Worm (Caenorhabditis elegans): ENCODE data around the gene nspa-8.
A peak's percentile ranks its signal among the peaks of the same experiment; 100 is the strongest.

Gene nspa-8

ce11 chrV:14848510-14849206, 21.8 kb upstream of the nspa-8 start (continued):
- TF ChIP-seq daf-16 (GFP tag; optimal IDR thresholded peaks at IDR 0.05) (peak in 1 of 2 experiments; percentile 52), daf-16 (tag; optimal IDR thresholded peaks at IDR 0.05) (peak; percentile 93), tra-1 (GFP tag; IDR thresholded peaks at IDR 0.05) (peak; percentile 90), mxl-3 (GFP tag; optimal IDR thresholded peaks at IDR 0.05) (peak; percentile 84), nhr-102 (tag; optimal IDR thresholded peaks at IDR 0.05) (peak; percentile 51), ztf-11 (tag; optimal IDR thresholded peaks at IDR 0.05) (no peak), madf-5 (GFP tag; IDR thresholded peaks at IDR 0.05) (no peak), mdl-1 (tag; optimal IDR thresholded peaks at IDR 0.05) (peak; percentile 67 to 96), cey-2 (tag; optimal IDR thresholded peaks at IDR 0.05; ENCODE audit: borderline replicate concordance, insufficient read depth) (peak; percentile 85), vab-7 (GFP tag; IDR thresholded peaks at IDR 0.05) (no peak), ceh-20 (GFP tag; IDR thresholded peaks at IDR 0.05) (peak; percentile 96), nhr-77 (tag; optimal IDR thresholded peaks at IDR 0.05) (peak; percentile 53), set-16 (GFP tag; IDR thresholded peaks at IDR 0.05) (no peak; the same call in 1 of the 2 replicates), hif-1 (tag; optimal IDR thresholded peaks at IDR 0.05) (peak in 1 of 2 experiments; percentile 60), nhr-28 (tag; optimal IDR thresholded peaks at IDR 0.05) (peak; percentile 75), mep-1 (tag; optimal IDR thresholded peaks at IDR 0.05) (peak; percentile 75), madf-9 (GFP tag; conservative IDR thresholded peaks at IDR 0.05) (0 out of 2 replicates have a peak, but pooled peaks have one; percentile 8), nhr-6 (tag; optimal IDR thresholded peaks at IDR 0.05) (peak; percentile 38), gei-8 (GFP tag; optimal IDR thresholded peaks at IDR 0.05) (peak; percentile 43), nhr-48 (tag; optimal IDR thresholded peaks at IDR 0.05) (peak; percentile 67), zip-11 (GFP tag; IDR thresholded peaks at IDR 0.05) (no peak), dve-1 (tag; optimal IDR thresholded peaks at IDR 0.05; ENCODE audit: insufficient read depth) (peak; percentile 95), T26A8.4 (GFP tag; IDR thresholded peaks at IDR 0.05) (peak; percentile 53), php-3 (GFP tag; IDR thresholded peaks at IDR 0.05) (peak; percentile 90), Y75B8A.6 (GFP tag; IDR thresholded peaks at IDR 0.05) (no peak), rbr-2 (tag; optimal IDR thresholded peaks at IDR 0.05) (peak; percentile 24), hlh-30 (tag; optimal IDR thresholded peaks at IDR 0.05; ENCODE audit: insufficient read depth) (peak; percentile 98)

ce11 chrV:14847291-14847915, 20.6 kb upstream of the nspa-8 start, which contains the start of gene ret-1:
Gene ret-1, minus strand, starts transcription at chrV:14847413.
- TF ChIP-seq daf-16 (GFP tag; optimal IDR thresholded peaks at IDR 0.05) (peak in 1 of 2 experiments; percentile 45), daf-16 (tag; optimal IDR thresholded peaks at IDR 0.05) (peak; percentile 2), skn-1 (tag; optimal IDR thresholded peaks at IDR 0.05) (no peak), ceh-20 (GFP tag; IDR thresholded peaks at IDR 0.05) (0 out of 2 replicates have a peak, but pooled peaks have one; percentile 25), mdl-1 (tag; optimal IDR thresholded peaks at IDR 0.05) (peak in 1 of 2 experiments; percentile 44), nhr-102 (tag; optimal IDR thresholded peaks at IDR 0.05) (no peak), zfp-3 (GFP tag; conservative IDR thresholded peaks at IDR 0.05) (peak; percentile 55; the same call in 1 of the 2 replicates), vab-7 (GFP tag; IDR thresholded peaks at IDR 0.05) (peak; percentile 27; the same call in 1 of the 2 replicates), lsy-2 (tag; optimal IDR thresholded peaks at IDR 0.05) (peak in 1 of 2 experiments; percentile 8), hlh-30 (tag; optimal IDR thresholded peaks at IDR 0.05; ENCODE audit: insufficient read depth) (peak; percentile 90), hif-1 (tag; optimal IDR thresholded peaks at IDR 0.05) (peak in 1 of 2 experiments; percentile 21), unc-62 (GFP tag; optimal IDR thresholded peaks at IDR 0.05 in 1 of 2) (no peak), unc-62 (tag; optimal IDR thresholded peaks at IDR 0.05) (no peak), hmg-1.1 (GFP tag; IDR thresholded peaks at IDR 0.05) (0 out of 2 replicates have a peak, but pooled peaks have one; percentile 35), T26A8.4 (GFP tag; IDR thresholded peaks at IDR 0.05) (no peak; the same call in 1 of the 2 replicates), php-3 (GFP tag; IDR thresholded peaks at IDR 0.05) (0 out of 2 replicates have a peak, but pooled peaks have one; percentile 6), sdz-12 (GFP tag; optimal IDR thresholded peaks at IDR 0.05) (peak; percentile 55), set-16 (GFP tag; IDR thresholded peaks at IDR 0.05) (peak; percentile 21; the same call in 1 of the 2 replicates), nhr-11 (tag; optimal IDR thresholded peaks at IDR 0.05) (peak; percentile 52), ceh-32 (tag; optimal IDR thresholded peaks at IDR 0.05; ENCODE audit: poor library complexity) (no peak), tra-1 (GFP tag; IDR thresholded peaks at IDR 0.05) (peak; percentile 56; the same call in 1 of the 2 replicates), hlh-11 (tag; optimal IDR thresholded peaks at IDR 0.05) (peak; percentile 75)
